Fruit fly (Drosophila melanogaster) whole organism: ENCODE results near the gene ebd1.

Source experiments
- CG8478 ChIP-seq: fragments of >200 bp; optimal IDR thresholded peaks from 2 replicates; lab custom pipeline; 2018; ENCODE audit warnings: inconsistent platforms
- Dll ChIP-seq: fragments of >200 bp; optimal IDR thresholded peaks from 2 replicates; lab custom pipeline; 2017
- EcR ChIP-seq, 2 experiments: fragments of >200 bp; optimal IDR thresholded peaks; 2 replicates each; lab custom pipeline; 2017; ENCODE audit warnings: missing biosample characterization in 2 of 2, missing genetic modification characterization in 2 of 2, missing genetic modification reagents in 2 of 2
- pan ChIP-seq: fragments of >200 bp; optimal IDR thresholded peaks from 2 replicates; lab custom pipeline; 2017
- psq ChIP-seq: fragments of >200 bp; optimal IDR thresholded peaks from 2 replicates; lab custom pipeline; 2017
- usp ChIP-seq: fragments of >200 bp; optimal IDR thresholded peaks from 2 replicates; lab custom pipeline; 2017; ENCODE audit warnings: missing biosample characterization, missing genetic modification characterization, mixed read lengths

The ebd1 gene

DNA sequence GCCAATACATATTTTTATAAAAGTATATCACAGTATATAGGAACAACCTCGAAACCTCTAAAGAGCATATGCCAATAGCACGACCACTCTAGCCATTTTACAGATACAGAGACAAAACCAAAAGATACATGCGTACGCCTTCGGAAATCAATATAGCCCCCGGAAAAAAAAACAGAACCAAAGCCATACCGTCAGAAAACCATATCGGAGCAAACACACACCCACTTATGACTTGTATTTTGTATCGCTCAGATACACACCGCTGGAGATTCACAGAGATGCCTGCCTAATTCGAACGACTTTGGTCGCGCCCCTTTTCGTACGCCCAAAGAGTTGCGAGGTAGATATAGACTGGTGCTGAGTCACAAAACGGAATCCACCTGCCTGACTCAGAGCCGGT lies 10.2 kb upstream of the ebd1 start:
- no peak for TF ChIP-seq usp (GFP tag; lab: Kevin White, UChicago)
- no peak for TF ChIP-seq CG8478 (lab: Kevin White, UChicago)
- TF ChIP-seq psq (lab: Kevin White, UChicago), result no peak
- TF ChIP-seq pan (lab: Kevin White, UChicago), result no peak
- no peak for TF ChIP-seq EcR (GFP tag; optimal IDR thresholded peaks at IDR 0.05; lab: Kevin White, UChicago)
- TF ChIP-seq Dll, result no peak

DNA sequence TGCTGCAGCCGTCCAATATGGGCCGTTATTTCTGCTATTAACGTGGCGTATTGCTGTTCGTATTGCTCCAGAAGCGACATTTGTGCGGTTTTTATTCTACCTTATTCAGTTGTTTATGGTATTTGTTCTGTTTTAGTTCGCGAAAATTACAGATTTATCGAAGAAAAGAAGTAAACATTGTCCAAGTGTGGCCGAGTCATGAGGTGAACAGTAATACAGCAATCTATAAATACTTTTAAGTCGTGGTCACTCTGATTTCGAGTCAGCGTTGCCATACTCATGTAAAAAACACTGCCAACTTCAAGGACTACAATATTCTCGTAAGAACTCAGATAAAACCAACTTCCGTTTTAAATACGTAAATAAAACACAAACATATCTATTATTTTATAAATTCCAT lies 7.3 kb upstream of the ebd1 start, which contains the start of gene Vti1a:
Gene Vti1a (minus strand): TSS at position 221 of the 400 bp plus-strand sequence.
- no peak for TF ChIP-seq Dll
- no peak for TF ChIP-seq CG8478 (lab: Kevin White, UChicago)
- TF ChIP-seq pan (lab: Kevin White, UChicago), result no peak
- no peak for TF ChIP-seq psq (lab: Kevin White, UChicago)
- no peak for TF ChIP-seq EcR (GFP tag; optimal IDR thresholded peaks at IDR 0.05; lab: Kevin White, UChicago)
- TF ChIP-seq usp (GFP tag; lab: Kevin White, UChicago), result no peak

DNA sequence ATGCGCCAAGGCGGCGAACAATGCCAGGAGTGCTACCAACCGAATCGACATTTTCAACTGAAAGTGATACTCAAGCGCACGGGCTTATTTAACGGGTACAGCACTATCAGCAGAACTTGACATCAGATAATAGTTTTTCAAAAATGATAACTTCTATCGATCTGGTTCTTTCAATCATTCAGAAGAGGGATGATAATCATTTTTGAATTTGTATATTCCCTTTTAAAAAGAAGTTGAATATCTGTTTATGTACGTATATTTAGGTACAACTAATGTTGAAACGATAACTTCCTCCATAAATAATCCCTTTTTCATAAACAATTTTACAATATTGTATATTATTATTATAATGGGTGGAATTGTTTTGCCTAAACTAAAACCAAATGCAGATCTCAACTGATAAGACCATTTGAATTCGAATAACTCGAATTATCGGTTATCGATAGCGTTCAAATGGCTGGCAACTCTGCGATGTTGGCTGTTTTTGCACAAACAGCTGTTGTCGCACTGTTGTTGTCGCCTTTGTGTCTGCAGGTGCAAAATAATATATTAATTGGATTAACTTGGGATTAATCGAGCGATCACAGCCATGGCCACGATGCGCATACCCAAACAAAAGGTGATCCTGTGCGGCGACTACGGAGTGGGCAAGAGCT lies 4.8 kb upstream of the ebd1 start, which contains the start of the genes CG32483 and RabX6:
Gene CG32483 (minus strand): TSS at position 51 of the 656 bp plus-strand sequence.
Gene RabX6 (plus strand): TSS at position 487 of the 656 bp plus-strand sequence.
- no peak for TF ChIP-seq psq (lab: Kevin White, UChicago)
- no peak for TF ChIP-seq EcR (GFP tag; optimal IDR thresholded peaks at IDR 0.05; lab: Kevin White, UChicago)
- TF ChIP-seq pan (lab: Kevin White, UChicago), result no peak
- no peak for TF ChIP-seq usp (GFP tag; lab: Kevin White, UChicago)
- TF ChIP-seq CG8478 (lab: Kevin White, UChicago), result no peak
- TF ChIP-seq Dll, result no peak

DNA sequence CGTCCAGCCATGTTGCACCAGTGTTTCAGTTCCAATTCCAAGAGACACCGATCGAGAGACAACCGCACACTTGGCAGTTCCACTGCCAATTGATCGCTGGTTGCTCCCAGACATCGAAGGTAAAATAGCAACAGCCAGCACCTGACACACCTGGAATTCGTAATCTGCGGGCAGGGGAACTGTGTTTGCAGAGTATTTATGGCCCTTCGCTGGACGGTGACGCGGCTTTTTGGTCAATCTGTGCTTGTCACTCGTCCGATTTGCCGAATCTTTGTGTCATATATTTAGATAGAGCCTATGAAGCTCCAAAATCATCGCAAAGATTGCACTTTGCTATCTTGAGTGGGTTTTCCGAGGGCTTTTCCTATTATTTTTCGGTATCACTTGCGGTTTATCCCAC lies 2.5 kb upstream of the ebd1 start, which contains the start of gene hiro:
Gene hiro (minus strand): TSS at position 101 of the 400 bp plus-strand sequence.
- TF ChIP-seq pan (lab: Kevin White, UChicago) (no peak), CG8478 (lab: Kevin White, UChicago) (no peak), usp (GFP tag; lab: Kevin White, UChicago) (no peak), psq (lab: Kevin White, UChicago) (no peak), EcR (GFP tag; optimal IDR thresholded peaks at IDR 0.05; lab: Kevin White, UChicago) (no peak), Dll (no peak)

DNA sequence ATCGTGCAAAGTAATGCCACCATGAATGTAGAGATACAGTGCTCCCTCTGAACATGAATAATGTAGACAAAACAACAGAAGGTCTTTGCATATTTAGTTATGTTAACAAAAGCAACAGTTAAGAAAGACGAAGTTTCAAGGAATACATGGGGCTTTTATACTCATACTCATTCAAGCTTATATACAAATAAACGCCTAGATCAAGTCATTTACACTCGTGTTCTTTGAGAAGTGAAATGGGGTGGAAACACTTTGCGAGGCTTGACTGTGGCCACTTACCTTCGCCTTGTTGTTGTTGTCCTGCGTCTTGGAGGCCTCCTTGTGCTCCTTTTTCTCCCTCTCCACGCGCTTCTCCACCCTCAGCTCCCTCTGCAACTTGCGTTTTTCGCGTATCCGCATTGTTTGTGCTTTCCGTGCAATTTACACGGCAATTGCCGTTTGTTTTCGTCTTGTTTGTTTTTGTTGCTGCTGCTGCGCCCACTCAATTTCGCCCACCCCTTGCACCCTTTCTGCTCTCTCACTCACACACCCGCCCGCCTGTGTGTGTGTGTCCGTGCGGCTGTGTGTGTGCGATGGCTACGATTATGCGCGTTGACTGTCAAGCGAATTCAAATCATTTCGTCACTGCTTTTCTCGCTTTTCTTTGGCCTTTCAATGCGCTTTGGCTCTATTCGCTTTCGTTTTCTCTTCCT lies 454 bp downstream of the ebd1 start:
- TF ChIP-seq EcR (GFP tag; optimal IDR thresholded peaks at IDR 0.05; lab: Kevin White, UChicago), result no peak
- TF ChIP-seq Dll, result no peak
- TF ChIP-seq pan (lab: Kevin White, UChicago), result no peak
- no peak for TF ChIP-seq CG8478 (lab: Kevin White, UChicago)
- no peak for TF ChIP-seq psq (lab: Kevin White, UChicago)

DNA sequence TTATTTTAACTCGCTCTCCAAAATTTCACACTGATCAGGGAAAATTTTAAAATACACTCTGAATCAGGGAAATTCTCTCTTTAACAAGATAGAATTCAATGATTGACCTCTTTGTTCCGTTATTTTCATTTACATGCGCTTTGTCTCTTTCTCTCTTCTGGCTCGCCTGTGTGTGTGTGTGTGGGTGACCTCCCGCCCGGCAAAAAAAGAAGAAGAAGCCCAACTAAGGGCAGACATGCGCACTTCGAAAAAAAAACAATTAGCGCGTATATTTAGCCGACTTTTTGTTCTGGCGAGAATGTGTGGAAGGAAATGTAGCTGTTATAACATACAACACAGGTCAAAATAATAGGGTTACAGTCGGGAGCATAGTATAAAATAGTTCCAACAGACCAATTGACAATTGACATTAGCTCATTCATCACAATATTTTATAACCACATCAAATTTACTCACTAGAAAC lies 2.9 kb downstream of the ebd1 start, which contains the start of gene CG3386:
Gene CG3386 (minus strand): TSS at position 51 of the 463 bp plus-strand sequence.
- no peak for TF ChIP-seq psq (lab: Kevin White, UChicago)
- no peak for TF ChIP-seq Dll
- no peak for TF ChIP-seq pan (lab: Kevin White, UChicago)
- no peak for TF ChIP-seq CG8478 (lab: Kevin White, UChicago)
- no peak for TF ChIP-seq usp (GFP tag; lab: Kevin White, UChicago)
- no peak for TF ChIP-seq EcR (GFP tag; optimal IDR thresholded peaks at IDR 0.05; lab: Kevin White, UChicago)

DNA sequence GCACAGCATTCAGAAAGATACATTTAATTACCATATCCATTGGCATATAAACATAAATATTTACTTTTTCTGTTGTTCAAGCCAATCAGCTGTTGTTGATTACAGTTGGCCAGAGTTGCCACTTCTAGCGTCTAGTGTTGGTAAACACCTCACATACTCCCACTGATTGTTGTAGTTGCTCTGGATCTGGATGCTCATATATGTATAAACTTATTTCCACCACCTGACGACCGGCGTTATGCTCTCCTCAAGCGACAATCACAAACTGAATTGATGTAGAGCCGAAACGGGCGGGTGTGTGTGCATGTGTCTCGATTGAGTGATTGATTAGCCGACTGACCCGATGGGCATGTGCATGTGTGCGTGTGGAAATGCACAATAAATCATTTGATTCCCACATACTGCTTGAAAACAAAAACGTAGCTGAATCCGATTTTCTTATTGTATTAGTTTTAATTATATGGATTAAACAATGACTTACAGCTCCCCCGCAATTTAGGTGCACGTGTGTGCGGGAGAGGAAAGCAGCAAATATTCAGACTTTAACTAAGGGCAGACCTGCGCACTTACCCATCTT lies 3.5 kb downstream of the ebd1 start:
- TF ChIP-seq EcR (GFP tag; optimal IDR thresholded peaks at IDR 0.05; lab: Kevin White, UChicago) (no peak), usp (GFP tag; lab: Kevin White, UChicago) (no peak), pan (lab: Kevin White, UChicago) (no peak), CG8478 (lab: Kevin White, UChicago) (no peak), Dll (no peak), psq (lab: Kevin White, UChicago) (no peak)

DNA sequence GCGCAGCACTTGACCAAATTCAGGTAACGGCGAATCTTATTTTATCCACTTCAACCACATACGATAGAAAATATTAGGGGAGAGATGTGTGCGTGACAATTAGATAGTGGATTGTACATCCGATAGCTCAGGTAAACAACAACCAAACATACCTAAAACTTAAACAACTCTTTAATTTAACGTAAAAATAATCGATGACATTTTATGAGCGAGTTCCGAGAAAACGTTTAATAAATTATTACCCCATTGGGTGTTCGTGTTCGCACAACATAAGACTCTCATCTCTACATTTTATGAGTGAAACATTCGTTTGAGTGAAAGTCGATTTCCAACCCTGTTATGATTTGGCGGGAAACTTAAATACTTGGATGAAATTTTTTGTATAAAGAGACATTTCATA lies 5.1 kb downstream of the ebd1 start, which contains the start of gene CG17129:
Gene CG17129 (minus strand): TSS at position 69 of the 400 bp plus-strand sequence.
- no peak for TF ChIP-seq EcR (GFP tag; optimal IDR thresholded peaks at IDR 0.05; lab: Kevin White, UChicago)
- TF ChIP-seq psq (lab: Kevin White, UChicago), result no peak
- TF ChIP-seq Dll, result no peak
- no peak for TF ChIP-seq pan (lab: Kevin White, UChicago)
- TF ChIP-seq usp (GFP tag; lab: Kevin White, UChicago), result no peak
- TF ChIP-seq CG8478 (lab: Kevin White, UChicago), result no peak

DNA sequence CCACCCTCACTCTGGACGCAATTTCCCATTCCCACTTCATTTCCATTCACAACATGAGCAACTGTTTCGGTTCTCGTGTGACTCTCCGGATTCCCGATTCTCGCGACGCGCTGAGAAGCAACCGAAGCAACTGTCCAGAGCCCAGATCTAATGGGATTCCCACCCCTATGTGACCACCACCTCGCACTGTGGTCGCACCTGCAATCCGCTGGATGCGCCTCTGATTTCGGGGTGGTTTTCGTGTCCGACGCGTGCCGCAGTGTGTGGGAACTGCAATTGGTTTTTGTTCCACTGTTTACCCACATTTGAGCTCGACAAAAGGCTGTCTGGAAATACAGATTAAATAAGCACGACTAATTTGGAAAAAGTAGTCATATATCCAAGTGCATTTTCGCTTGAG lies 9.5 kb downstream of the ebd1 start:
- TF ChIP-seq psq (lab: Kevin White, UChicago) (no peak), pan (lab: Kevin White, UChicago) (no peak), Dll (no peak), CG8478 (lab: Kevin White, UChicago) (no peak), EcR (GFP tag; optimal IDR thresholded peaks at IDR 0.05; lab: Kevin White, UChicago) (no peak), usp (GFP tag; lab: Kevin White, UChicago) (no peak)

DNA sequence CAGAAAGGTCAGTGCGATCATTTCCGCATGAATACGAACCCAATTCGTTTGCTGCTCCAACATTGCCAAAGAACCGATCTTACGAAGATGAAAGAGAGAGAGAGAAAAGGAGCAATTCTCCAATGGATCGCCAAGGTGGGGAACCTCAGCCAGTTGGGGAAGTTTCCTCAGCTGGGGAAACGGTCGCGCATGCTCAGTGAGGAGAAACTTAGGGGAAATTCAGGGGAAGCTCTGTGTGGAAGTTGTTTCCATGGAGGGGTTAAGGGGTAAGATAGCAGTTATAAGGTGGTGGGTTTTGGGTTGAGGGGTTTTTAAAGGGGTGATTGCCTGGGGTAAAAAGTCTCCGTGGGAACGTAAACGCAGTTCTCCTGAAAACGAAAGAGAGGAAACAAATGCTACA lies 12.0 kb downstream of the ebd1 start:
- TF ChIP-seq psq (lab: Kevin White, UChicago) (no peak), usp (GFP tag; lab: Kevin White, UChicago) (no peak), Dll (no peak), pan (lab: Kevin White, UChicago) (no peak), CG8478 (lab: Kevin White, UChicago) (no peak), EcR (GFP tag; optimal IDR thresholded peaks at IDR 0.05; lab: Kevin White, UChicago) (no peak)

DNA sequence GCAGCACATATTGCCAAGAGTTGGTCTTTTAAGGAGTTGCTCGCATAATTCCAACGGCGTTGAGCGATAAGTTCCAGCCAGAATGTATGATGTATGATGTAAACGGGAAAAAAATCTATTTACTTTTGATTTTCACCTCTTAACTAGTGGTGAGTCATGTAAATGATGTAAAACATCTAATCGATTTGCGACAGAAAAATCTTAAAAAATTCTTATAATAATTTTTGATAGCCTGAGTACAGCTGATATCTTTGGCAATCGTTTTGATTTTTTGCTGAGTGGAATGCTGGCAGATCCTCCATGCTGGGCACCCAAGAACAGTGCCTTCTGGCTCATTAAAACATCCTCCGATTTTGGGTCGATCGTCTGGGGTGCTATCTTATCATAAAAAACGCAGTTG lies 18.8 kb downstream of the ebd1 start:
- TF ChIP-seq CG8478 (lab: Kevin White, UChicago) (no peak), usp (GFP tag; lab: Kevin White, UChicago) (no peak), psq (lab: Kevin White, UChicago) (no peak), pan (lab: Kevin White, UChicago) (no peak), Dll (no peak), EcR (GFP tag; optimal IDR thresholded peaks at IDR 0.05; lab: Kevin White, UChicago) (no peak)
